Fruit fly (Drosophila melanogaster) whole organism, embryonic: ENCODE results near the gene CG32099.

Experiments
- Abd-B ChIP-seq: fragments of 200-800 bp; sonication (Bioruptor generic); optimal IDR thresholded peaks from 2 replicates; lab custom pipeline; 2018; ENCODE audit warnings: missing biosample characterization, mild to moderate bottlenecking, missing genetic modification characterization, moderate library complexity
- BEAF-32 ChIP-seq: fragments of 200-800 bp; sonication (Bioruptor generic); optimal IDR thresholded peaks from 3 replicates; lab custom pipeline; 2017; ENCODE audit warnings: missing biosample characterization, missing genetic modification characterization, mild to moderate bottlenecking, moderate library complexity, missing genetic modification reagents
- C15 ChIP-seq: fragments of 200-800 bp; sonication (Bioruptor generic); IDR thresholded peaks from 3 replicates; pipeline ENCODE4 v1.3.6; 2022; ENCODE audit warnings: missing biosample characterization, missing genetic modification characterization
- CG11093 ChIP-seq: fragments of 200-800 bp; sonication (Bioruptor generic); IDR thresholded peaks from 3 replicates; pipeline ENCODE4 v1.3.6; 2022; ENCODE audit warnings: missing biosample characterization, missing genetic modification characterization
- CG11456 ChIP-seq: fragments of 200-800 bp; sonication (Bioruptor generic); IDR thresholded peaks from 3 replicates; pipeline ENCODE4 v1.3.6; 2022; ENCODE audit warnings: missing biosample characterization, missing genetic modification characterization
- CG11504 ChIP-seq: fragments of 200-800 bp; sonication (Bioruptor generic); optimal IDR thresholded peaks from 3 replicates; lab custom pipeline; 2019; ENCODE audit warnings: missing biosample characterization, mild to moderate bottlenecking, missing genetic modification characterization, moderate library complexity
- CG11696 ChIP-seq: fragments of 200-800 bp; sonication (Bioruptor generic); IDR thresholded peaks from 2 replicates; pipeline ENCODE4 v1.3.6; 2022; ENCODE audit warnings: missing biosample characterization, missing genetic modification characterization
- CG1233 ChIP-seq: fragments of 200-800 bp; sonication (Bioruptor generic); optimal IDR thresholded peaks from 4 replicates; lab custom pipeline; 2018; ENCODE audit warnings: missing biosample characterization, mild to moderate bottlenecking, missing genetic modification characterization
- CG14710 ChIP-seq: fragments of 200-800 bp; sonication (Bioruptor generic); optimal IDR thresholded peaks from 3 replicates; lab custom pipeline; 2019; ENCODE audit warnings: missing biosample characterization, mild to moderate bottlenecking, missing genetic modification characterization, moderate library complexity
- CG14860 ChIP-seq: fragments of 200-800 bp; sonication (Bioruptor generic); IDR thresholded peaks from 3 replicates; pipeline ENCODE4 v1.3.6; 2022; ENCODE audit warnings: missing biosample characterization, missing genetic modification characterization; ENCODE audit not compliant: partially characterized antibody
- CG15011 ChIP-seq: fragments of 200-800 bp; sonication (Bioruptor generic); optimal IDR thresholded peaks from 3 replicates; lab custom pipeline; 2018; ENCODE audit warnings: missing biosample characterization, mild to moderate bottlenecking, missing genetic modification characterization
- CG15073 ChIP-seq: fragments of 200-800 bp; sonication (Bioruptor generic); optimal IDR thresholded peaks from 2 replicates; lab custom pipeline; 2016; ENCODE audit warnings: missing biosample characterization, missing genetic modification characterization
- CG15601 ChIP-seq: fragments of 200-800 bp; sonication (Bioruptor generic); optimal IDR thresholded peaks from 3 replicates; lab custom pipeline; 2019; ENCODE audit warnings: missing biosample characterization, mild to moderate bottlenecking, missing genetic modification characterization, moderate library complexity
- CG17829 ChIP-seq: fragments of 200-800 bp; optimal IDR thresholded peaks from 2 replicates; lab custom pipeline; 2019; ENCODE audit warnings: missing biosample characterization, mild to moderate bottlenecking, missing genetic modification characterization, moderate library complexity
- CG17912 ChIP-seq: fragments of 200-800 bp; sonication (Bioruptor generic); optimal IDR thresholded peaks from 2 replicates; lab custom pipeline; 2018; ENCODE audit warnings: missing biosample characterization, mild to moderate bottlenecking, missing genetic modification characterization
- CG3281 ChIP-seq: fragments of 200-800 bp; sonication (Bioruptor generic); optimal IDR thresholded peaks from 3 replicates; lab custom pipeline; 2017; ENCODE audit warnings: missing biosample characterization, mild to moderate bottlenecking, missing genetic modification characterization
- CG4617 ChIP-seq: fragments of 200-800 bp; sonication (Bioruptor generic); optimal IDR thresholded peaks from 3 replicates; lab custom pipeline; 2016; ENCODE audit warnings: missing biosample characterization, missing genetic modification characterization, borderline replicate concordance
- CG6683 ChIP-seq: fragments of 200-800 bp; sonication (Bioruptor generic); optimal IDR thresholded peaks from 2 replicates; lab custom pipeline; 2017; ENCODE audit warnings: missing biosample characterization, mild to moderate bottlenecking, missing genetic modification characterization, missing genetic modification reagents
- CG7839 ChIP-seq: fragments of 200-800 bp; sonication (Bioruptor generic); optimal IDR thresholded peaks from 3 replicates; lab custom pipeline; 2018; ENCODE audit warnings: missing biosample characterization, mild to moderate bottlenecking, missing genetic modification characterization, moderate library complexity
- CG8290 ChIP-seq, 3 experiments: fragments of 200-800 bp; sonication (Bioruptor generic); optimal IDR thresholded peaks; 2 replicates each; lab custom pipeline; 2016 to 2019; ENCODE audit warnings: missing biosample characterization in 3 of 3, missing genetic modification characterization in 3 of 3, mild to moderate bottlenecking in 2 of 3, moderate library complexity in 1 of 3
- CG8944 ChIP-seq: fragments of 200-800 bp; sonication (Bioruptor generic); optimal IDR thresholded peaks from 3 replicates; lab custom pipeline; 2016; ENCODE audit warnings: missing biosample characterization, missing genetic modification characterization
- CG9797 ChIP-seq: fragments of 200-800 bp; sonication (Bioruptor generic); optimal IDR thresholded peaks from 3 replicates; lab custom pipeline; 2018; ENCODE audit warnings: missing biosample characterization, mild to moderate bottlenecking, missing genetic modification characterization
- D19A ChIP-seq: fragments of 200-800 bp; optimal IDR thresholded peaks from 3 replicates; lab custom pipeline; 2019; ENCODE audit warnings: missing biosample characterization, mild to moderate bottlenecking, missing genetic modification characterization, moderate library complexity
- Dref ChIP-seq: fragments of 200-800 bp; sonication (Bioruptor generic); IDR thresholded peaks from 2 replicates; pipeline ENCODE4 v1.3.6; 2022; ENCODE audit warnings: missing biosample characterization, missing genetic modification characterization
- E2f2 ChIP-seq: fragments of 200-800 bp; sonication (Bioruptor generic); IDR thresholded peaks from 2 replicates; pipeline ENCODE4 v1.3.6; 2022; ENCODE audit warnings: missing biosample characterization, missing genetic modification characterization
- Elba2 ChIP-seq: fragments of 200-800 bp; sonication (Bioruptor generic); optimal IDR thresholded peaks from 3 replicates; lab custom pipeline; 2016; ENCODE audit warnings: missing biosample characterization, missing genetic modification characterization
- Hr39 ChIP-seq: fragments of >200 bp; optimal IDR thresholded peaks from 2 replicates; lab custom pipeline; 2017
- Hsf ChIP-seq: fragments of 200-800 bp; sonication (Bioruptor generic); optimal IDR thresholded peaks from 3 replicates; lab custom pipeline; 2016; ENCODE audit warnings: missing biosample characterization, missing genetic modification characterization
- MBD-R2 ChIP-seq: fragments of 200-800 bp; sonication (Bioruptor generic); IDR thresholded peaks from 2 replicates; pipeline ENCODE4 v1.3.6; 2022; ENCODE audit warnings: missing biosample characterization, missing genetic modification characterization
- Nf-YA ChIP-seq: fragments of 200-800 bp; sonication (Bioruptor generic); IDR thresholded peaks from 2 replicates; pipeline ENCODE4 v1.3.6; 2022; ENCODE audit warnings: missing biosample characterization, missing genetic modification characterization
- Trl ChIP-seq, 3 experiments: fragments of >200 bp in 2 of 3; fragments of 200-800 bp in 1 of 3; sonication (Bioruptor generic) in 1 of 3; optimal IDR thresholded peaks; 2 replicates in 1 of 3; 3 replicates in 2 of 3; lab custom pipeline; 2016 to 2017; ENCODE audit warnings: missing biosample characterization in 1 of 3, missing genetic modification characterization in 1 of 3
- al ChIP-seq: fragments of 200-800 bp; sonication (Bioruptor generic); IDR thresholded peaks from 2 replicates; pipeline ENCODE4 v1.3.6; 2022; ENCODE audit warnings: missing biosample characterization, missing genetic modification characterization
- ato ChIP-seq: fragments of 200-800 bp; sonication (Bioruptor generic); IDR thresholded peaks from 2 replicates; pipeline ENCODE4 v1.3.6; 2022; ENCODE audit warnings: missing biosample characterization, missing genetic modification characterization; ENCODE audit not compliant: partially characterized antibody
- crol ChIP-seq: fragments of 200-800 bp; sonication (Bioruptor generic); IDR thresholded peaks from 2 replicates; pipeline ENCODE4 v1.3.6; 2022; ENCODE audit warnings: missing biosample characterization, missing genetic modification characterization
- da ChIP-seq: fragments of 200-800 bp; sonication (Bioruptor generic); optimal IDR thresholded peaks from 2 replicates; lab custom pipeline; 2016; ENCODE audit warnings: missing biosample characterization, missing genetic modification characterization
- dan ChIP-seq: fragments of 200-800 bp; sonication (Bioruptor generic); IDR thresholded peaks from 2 replicates; pipeline ENCODE4 v1.3.6; 2022; ENCODE audit warnings: missing biosample characterization, missing genetic modification characterization
- disco-r ChIP-seq: fragments of 200-800 bp; sonication (Bioruptor generic); optimal IDR thresholded peaks from 2 replicates; lab custom pipeline; 2016; ENCODE audit warnings: missing biosample characterization, missing genetic modification characterization
- en ChIP-seq: fragments of 200-800 bp; sonication (Bioruptor generic); optimal IDR thresholded peaks from 2 replicates; lab custom pipeline; 2016; ENCODE audit warnings: missing biosample characterization, missing genetic modification characterization
- hb ChIP-seq: fragments of 200-800 bp; sonication (Bioruptor generic); IDR thresholded peaks from 3 replicates; pipeline ENCODE4 v1.3.6; 2022; ENCODE audit warnings: missing biosample characterization, missing genetic modification characterization; ENCODE audit not compliant: partially characterized antibody
- her ChIP-seq: fragments of 200-800 bp; sonication (Bioruptor generic); optimal IDR thresholded peaks from 2 replicates; lab custom pipeline; 2016; ENCODE audit warnings: missing biosample characterization, missing genetic modification characterization
- jumu ChIP-seq: fragments of 200-800 bp; sonication (Bioruptor generic); optimal IDR thresholded peaks from 3 replicates; lab custom pipeline; 2016; ENCODE audit warnings: missing biosample characterization, missing genetic modification characterization
- kah ChIP-seq: fragments of 200-800 bp; sonication (Bioruptor generic); optimal IDR thresholded peaks from 2 replicates; lab custom pipeline; 2018; ENCODE audit warnings: missing biosample characterization, mild to moderate bottlenecking, missing genetic modification characterization
- klu ChIP-seq: fragments of 200-800 bp; sonication (Bioruptor generic); IDR thresholded peaks from 2 replicates; pipeline ENCODE4 v1.3.6; 2022; ENCODE audit warnings: missing biosample characterization, missing genetic modification characterization
- lbe ChIP-seq: fragments of 200-800 bp; sonication (Bioruptor generic); optimal IDR thresholded peaks from 2 replicates; lab custom pipeline; 2016; ENCODE audit warnings: missing biosample characterization, mild to moderate bottlenecking, missing genetic modification characterization
- odd ChIP-seq: fragments of 200-800 bp; sonication (Bioruptor generic); optimal IDR thresholded peaks from 2 replicates; lab custom pipeline; 2017; ENCODE audit warnings: missing biosample characterization, mild to moderate bottlenecking, missing genetic modification characterization
- pb ChIP-seq: fragments of 200-800 bp; sonication (Bioruptor generic); optimal IDR thresholded peaks from 3 replicates; lab custom pipeline; 2016; ENCODE audit warnings: missing biosample characterization, missing genetic modification characterization
- sim ChIP-seq: fragments of 200-800 bp; sonication (Bioruptor generic); IDR thresholded peaks from 2 replicates; pipeline ENCODE4 v1.3.6; 2022; ENCODE audit warnings: missing biosample characterization, missing genetic modification characterization
- trem ChIP-seq: fragments of 200-800 bp; optimal IDR thresholded peaks from 3 replicates; lab custom pipeline; 2019; ENCODE audit warnings: missing biosample characterization, mild to moderate bottlenecking, missing genetic modification characterization, moderate library complexity
- zen ChIP-seq: fragments of 200-800 bp; sonication (Bioruptor generic); optimal IDR thresholded peaks from 3 replicates; lab custom pipeline; 2018; ENCODE audit warnings: missing biosample characterization, mild to moderate bottlenecking, missing genetic modification characterization, moderate library complexity

Gene CG32099

DNA sequence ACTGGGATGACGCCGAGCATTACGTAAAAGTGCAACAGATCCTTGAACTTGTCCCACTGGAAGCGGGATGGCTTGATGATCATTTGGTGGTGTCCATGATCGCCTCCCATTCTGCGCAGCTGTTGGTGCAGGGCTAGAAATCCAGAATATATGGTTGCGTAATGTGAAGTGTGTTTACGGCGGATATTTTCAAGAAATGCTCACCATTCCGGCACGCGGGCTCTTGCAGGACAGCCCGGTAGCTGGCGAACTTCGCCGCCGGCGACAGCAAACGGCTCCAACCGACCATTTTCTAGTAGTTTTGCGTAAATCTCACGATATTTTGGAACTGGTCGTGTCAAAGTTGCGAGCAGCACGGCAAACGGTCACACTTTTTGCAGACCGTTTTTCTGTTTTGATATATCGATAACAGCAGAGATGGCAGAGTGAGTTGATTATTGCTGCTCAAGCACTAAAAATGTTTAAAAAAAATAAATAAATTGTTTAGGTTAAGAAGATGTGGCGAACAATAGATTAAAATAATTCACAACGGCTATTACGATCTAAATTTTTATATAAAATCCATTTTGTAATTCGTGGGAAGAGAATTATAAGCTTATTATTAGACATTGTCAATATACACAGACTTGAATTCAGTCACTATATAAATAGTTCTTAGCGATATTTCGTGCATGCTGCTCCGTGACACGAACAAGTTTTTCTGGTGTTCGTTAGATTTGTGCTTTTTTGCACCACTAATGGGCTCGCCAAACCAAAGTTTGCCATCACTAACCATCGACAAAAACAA is 10.8 kb upstream of the CG32099 start, which contains the start of the genes ND-SGDH and RhoGAP68F (continued):
- TF ChIP-seq ato (GFP tag; lab: Robert Waterston, UW), result peak; percentile 48; the same call in 1 of the 2 replicates
- peak; percentile 72 for TF ChIP-seq al (GFP tag; lab: Robert Waterston, UW)
- TF ChIP-seq Dref (GFP tag; lab: Robert Waterston, UW), result peak; percentile 64
- peak; percentile 80 for TF ChIP-seq Hsf
- TF ChIP-seq C15, result no peak
- no peak for TF ChIP-seq dan (GFP tag; lab: Robert Waterston, UW)
- TF ChIP-seq Nf-YA (GFP tag; lab: Robert Waterston, UW), result no peak
- TF ChIP-seq odd (GFP tag; lab: Kevin White, UChicago), result no peak
- peak; percentile 76 for TF ChIP-seq CG9797 (GFP tag; lab: Kevin White, UChicago)
- no peak; the same call in 2 of the 3 replicates for TF ChIP-seq CG11456
- peak; percentile 90 for TF ChIP-seq Abd-B
- peak; percentile 99 for TF ChIP-seq BEAF-32 (GFP tag; lab: Kevin White, UChicago)
- no peak for TF ChIP-seq Hr39
- TF ChIP-seq CG8290 (GFP tag; optimal IDR thresholded peaks at IDR 0.05; lab: Kevin White, UChicago), result peak; percentile 40
- TF ChIP-seq CG8290 (tag; optimal IDR thresholded peaks at IDR 0.05; lab: Kevin White, UChicago), result peak; percentile 56 to 58
- TF ChIP-seq CG15073 (GFP tag; lab: Kevin White, UChicago), result no peak
- TF ChIP-seq disco-r (GFP tag; lab: Kevin White, UChicago), result peak; percentile 24
- TF ChIP-seq sim, result no peak
- peak; percentile 54 for TF ChIP-seq zen (tag; lab: Kevin White, UChicago)
- TF ChIP-seq CG7839, result peak; percentile 77
- TF ChIP-seq klu, result peak; percentile 71
- no peak for TF ChIP-seq CG11696
- peak; percentile 27 for TF ChIP-seq CG15011 (GFP tag; lab: Kevin White, UChicago)
- peak; percentile 28 for TF ChIP-seq CG4617
- TF ChIP-seq en, result peak; percentile 3
- TF ChIP-seq CG1233 (GFP tag; lab: Kevin White, UChicago), result peak; percentile 73
- peak; percentile 60 for TF ChIP-seq CG3281 (GFP tag; lab: Kevin White, UChicago)
- peak; percentile 67 for TF ChIP-seq jumu
- TF ChIP-seq CG14710 (tag; lab: Kevin White, UChicago), result peak; percentile 89
- TF ChIP-seq E2f2 (GFP tag; lab: Robert Waterston, UW), result no peak
- TF ChIP-seq hb, result peak; percentile 95
- peak; percentile 55 for TF ChIP-seq MBD-R2 (GFP tag; lab: Robert Waterston, UW)
- TF ChIP-seq CG14860 (GFP tag; lab: Robert Waterston, UW), result peak; percentile 96
- peak; percentile 35 for TF ChIP-seq Elba2 (GFP tag; lab: Kevin White, UChicago)
- peak; percentile 82 for TF ChIP-seq CG17829 (tag; lab: Kevin White, UChicago)
- TF ChIP-seq CG11093 (GFP tag; lab: Robert Waterston, UW), result peak; percentile 54; the same call in 1 of the 3 replicates
- TF ChIP-seq CG11504 (tag; lab: Kevin White, UChicago), result peak; percentile 79
- no peak for TF ChIP-seq kah (GFP tag; lab: Kevin White, UChicago)
- TF ChIP-seq her, result no peak
- TF ChIP-seq trem (tag; lab: Kevin White, UChicago), result peak; percentile 76
- TF ChIP-seq Trl (optimal IDR thresholded peaks at IDR 0.05; lab: Kevin White, UChicago), result no peak
- TF ChIP-seq Trl (GFP tag; optimal IDR thresholded peaks at IDR 0.05; lab: Kevin White, UChicago), result peak; percentile 66
- TF ChIP-seq da, result peak; percentile 2
- peak; percentile 30 for TF ChIP-seq lbe (GFP tag; lab: Kevin White, UChicago)
- TF ChIP-seq D19A (tag; lab: Kevin White, UChicago), result peak; percentile 42
- peak; percentile 74 for TF ChIP-seq CG15601
- no peak for TF ChIP-seq CG17912 (GFP tag; lab: Kevin White, UChicago)
- TF ChIP-seq CG6683 (GFP tag; lab: Kevin White, UChicago), result peak; percentile 20
- TF ChIP-seq CG8944 (GFP tag; lab: Kevin White, UChicago), result peak; percentile 46
- no peak for TF ChIP-seq crol (GFP tag; lab: Robert Waterston, UW)
- peak; percentile 28 for TF ChIP-seq pb (GFP tag; lab: Kevin White, UChicago)
